Fruit fly (Drosophila melanogaster) whole organism, embryonic: Measurements from ENCODE around the gene CG33108.

Experiments used
- Adf1 ChIP-seq: fragments of 200-800 bp; sonication (Bioruptor generic); IDR thresholded peaks from 2 replicates; pipeline ENCODE4 v1.3.6; 2022; ENCODE audit warnings: missing biosample characterization, missing genetic modification characterization
- Atf6 ChIP-seq: fragments of 200-800 bp; sonication (Bioruptor generic); IDR thresholded peaks from 2 replicates; pipeline ENCODE4 v1.3.6; 2022; ENCODE audit warnings: missing biosample characterization, missing genetic modification characterization
- BEAF-32 ChIP-seq: fragments of 200-800 bp; sonication (Bioruptor generic); optimal IDR thresholded peaks from 3 replicates; lab custom pipeline; 2017; ENCODE audit warnings: missing biosample characterization, missing genetic modification characterization, mild to moderate bottlenecking, moderate library complexity, missing genetic modification reagents
- Blimp-1 ChIP-seq: fragments of 200-800 bp; sonication (Bioruptor generic); optimal IDR thresholded peaks from 3 replicates; lab custom pipeline; 2018; ENCODE audit warnings: missing biosample characterization, missing genetic modification characterization, mild to moderate bottlenecking, moderate library complexity, missing genetic modification reagents
- CG10366 ChIP-seq: fragments of 200-800 bp; sonication (Bioruptor generic); IDR thresholded peaks from 2 replicates; pipeline ENCODE4 v1.3.6; 2022; ENCODE audit warnings: missing biosample characterization, missing genetic modification characterization
- CG11504 ChIP-seq: fragments of 200-800 bp; sonication (Bioruptor generic); optimal IDR thresholded peaks from 3 replicates; lab custom pipeline; 2019; ENCODE audit warnings: missing biosample characterization, mild to moderate bottlenecking, missing genetic modification characterization, moderate library complexity
- CG13287 ChIP-seq: fragments of 200-800 bp; sonication (Bioruptor generic); IDR thresholded peaks from 2 replicates; pipeline ENCODE4 v1.3.6; 2022; ENCODE audit warnings: missing biosample characterization, missing genetic modification characterization; ENCODE audit not compliant: partially characterized antibody
- CG13775 ChIP-seq: fragments of 200-800 bp; sonication (Bioruptor generic); optimal IDR thresholded peaks from 3 replicates; lab custom pipeline; 2017; ENCODE audit warnings: missing biosample characterization, mild to moderate bottlenecking, missing genetic modification characterization
- CG14014 ChIP-seq: fragments of 200-800 bp; sonication (Bioruptor generic); IDR thresholded peaks from 2 replicates; pipeline ENCODE4 v1.3.6; 2022; ENCODE audit warnings: missing biosample characterization, missing genetic modification characterization
- CG16779 ChIP-seq: fragments of 200-800 bp; sonication (Bioruptor generic); IDR thresholded peaks from 2 replicates; pipeline ENCODE4 v1.3.6; 2022; ENCODE audit warnings: missing biosample characterization, missing genetic modification characterization
- CG16813 ChIP-seq: fragments of 200-800 bp; sonication (Bioruptor generic); IDR thresholded peaks from 3 replicates; pipeline ENCODE4 v1.3.6; 2022; ENCODE audit warnings: missing biosample characterization, missing genetic modification characterization; ENCODE audit not compliant: partially characterized antibody
- CG17385 ChIP-seq: fragments of 200-800 bp; sonication (Bioruptor generic); optimal IDR thresholded peaks from 3 replicates; lab custom pipeline; 2018; ENCODE audit warnings: missing biosample characterization, mild to moderate bottlenecking, missing genetic modification characterization
- CG2129 ChIP-seq: fragments of 200-800 bp; sonication (Bioruptor generic); IDR thresholded peaks from 2 replicates; pipeline ENCODE4 v1.3.6; 2022; ENCODE audit warnings: missing biosample characterization, missing genetic modification characterization; ENCODE audit not compliant: partially characterized antibody
- CG4282 ChIP-seq: fragments of 200-800 bp; sonication (Bioruptor generic); optimal IDR thresholded peaks from 2 replicates; lab custom pipeline; 2016; ENCODE audit warnings: missing biosample characterization, missing genetic modification characterization
- CG4360 ChIP-seq: fragments of 200-800 bp; sonication (Bioruptor generic); IDR thresholded peaks from 2 replicates; pipeline ENCODE4 v1.3.6; 2022; ENCODE audit warnings: missing biosample characterization, missing genetic modification characterization
- CG4617 ChIP-seq: fragments of 200-800 bp; sonication (Bioruptor generic); optimal IDR thresholded peaks from 3 replicates; lab custom pipeline; 2016; ENCODE audit warnings: missing biosample characterization, missing genetic modification characterization, borderline replicate concordance
- CG4854 ChIP-seq: fragments of 200-800 bp; sonication (Bioruptor generic); optimal IDR thresholded peaks from 2 replicates; lab custom pipeline; 2016; ENCODE audit warnings: missing biosample characterization, missing genetic modification characterization, inconsistent platforms
- CG6813 ChIP-seq: fragments of 200-800 bp; sonication (Bioruptor generic); optimal IDR thresholded peaks from 2 replicates; lab custom pipeline; 2017; ENCODE audit warnings: missing biosample characterization, missing genetic modification characterization, mild to moderate bottlenecking, moderate library complexity, missing genetic modification reagents
- Drgx ChIP-seq: fragments of 200-800 bp; sonication (Bioruptor generic); IDR thresholded peaks from 2 replicates; pipeline ENCODE4 v1.3.6; 2022; ENCODE audit warnings: missing biosample characterization, missing genetic modification characterization
- Fer2 ChIP-seq: fragments of 200-800 bp; sonication (Bioruptor generic); optimal IDR thresholded peaks from 2 replicates; lab custom pipeline; 2018; ENCODE audit warnings: missing biosample characterization, mild to moderate bottlenecking, missing genetic modification characterization, moderate library complexity
- Fer3 ChIP-seq: fragments of 200-800 bp; sonication (Bioruptor generic); optimal IDR thresholded peaks from 2 replicates; lab custom pipeline; 2018; ENCODE audit warnings: missing biosample characterization, mild to moderate bottlenecking, missing genetic modification characterization, moderate library complexity
- Gsc ChIP-seq: fragments of 200-800 bp; sonication (Bioruptor generic); IDR thresholded peaks from 2 replicates; pipeline ENCODE4 v1.3.6; 2022; ENCODE audit warnings: missing biosample characterization, missing genetic modification characterization
- H2.0 ChIP-seq: fragments of 200-800 bp; sonication (Bioruptor generic); IDR thresholded peaks from 2 replicates; pipeline ENCODE4 v1.3.6; 2022; ENCODE audit warnings: missing biosample characterization, missing genetic modification characterization
- HLH54F ChIP-seq: fragments of 200-800 bp; sonication (Bioruptor generic); optimal IDR thresholded peaks from 3 replicates; lab custom pipeline; 2016; ENCODE audit warnings: missing biosample characterization, missing genetic modification characterization
- Hand ChIP-seq: fragments of 200-800 bp; sonication (Bioruptor generic); optimal IDR thresholded peaks from 2 replicates; lab custom pipeline; 2017; ENCODE audit warnings: mild to moderate bottlenecking, missing biosample characterization, missing genetic modification reagents, missing genetic modification characterization
- Hmx ChIP-seq: fragments of 200-800 bp; sonication (Bioruptor generic); optimal IDR thresholded peaks from 2 replicates; lab custom pipeline; 2016; ENCODE audit warnings: missing biosample characterization, missing genetic modification characterization
- Meics ChIP-seq: fragments of 200-800 bp; sonication (Bioruptor generic); optimal IDR thresholded peaks from 2 replicates; lab custom pipeline; 2017; ENCODE audit warnings: missing biosample characterization, mild to moderate bottlenecking, missing genetic modification characterization
- Ravus ChIP-seq: fragments of 200-800 bp; sonication (Bioruptor generic); IDR thresholded peaks from 2 replicates; pipeline ENCODE4 v1.3.6; 2022; ENCODE audit warnings: missing biosample characterization, missing genetic modification characterization
- Rfx ChIP-seq: fragments of 200-800 bp; sonication (Bioruptor generic); IDR thresholded peaks from 2 replicates; pipeline ENCODE4 v1.3.6; 2022; ENCODE audit warnings: missing biosample characterization, missing genetic modification characterization
- Scr ChIP-seq: fragments of 200-800 bp; sonication (Bioruptor generic); IDR thresholded peaks from 2 replicates; pipeline ENCODE4 v1.3.6; 2022; ENCODE audit warnings: missing biosample characterization, missing genetic modification characterization; ENCODE audit not compliant: partially characterized antibody
- TFAM ChIP-seq: fragments of 200-800 bp; sonication (Bioruptor generic); optimal IDR thresholded peaks from 2 replicates; lab custom pipeline; 2017; ENCODE audit warnings: missing biosample characterization, missing genetic modification characterization, inconsistent platforms
- al ChIP-seq: fragments of 200-800 bp; sonication (Bioruptor generic); IDR thresholded peaks from 2 replicates; pipeline ENCODE4 v1.3.6; 2022; ENCODE audit warnings: missing biosample characterization, missing genetic modification characterization
- bsh ChIP-seq, 2 experiments: fragments of 200-800 bp; sonication (Bioruptor generic); optimal IDR thresholded peaks; 2 replicates each; lab custom pipeline; 2017 to 2018; ENCODE audit warnings: mild to moderate bottlenecking in 2 of 2, missing biosample characterization in 2 of 2, missing genetic modification characterization in 2 of 2, moderate library complexity in 1 of 2
- chm ChIP-seq: fragments of 200-800 bp; sonication (Bioruptor generic); IDR thresholded peaks from 2 replicates; pipeline ENCODE4 v1.3.6; 2022; ENCODE audit warnings: missing biosample characterization, missing genetic modification characterization
- dpn ChIP-seq, 2 experiments: fragments of 200-800 bp; sonication (Bioruptor generic); optimal IDR thresholded peaks; 3 replicates each; lab custom pipeline; 2016; ENCODE audit warnings: missing biosample characterization in 2 of 2, missing genetic modification characterization in 2 of 2
- fd102C ChIP-seq: fragments of 200-800 bp; sonication (Bioruptor generic); optimal IDR thresholded peaks from 2 replicates; lab custom pipeline; 2018; ENCODE audit warnings: missing biosample characterization, mild to moderate bottlenecking, missing genetic modification characterization, moderate library complexity
- nerfin-2 ChIP-seq: fragments of 200-800 bp; sonication (Bioruptor generic); IDR thresholded peaks from 2 replicates; pipeline ENCODE4 v1.3.6; 2022; ENCODE audit warnings: missing biosample characterization, missing genetic modification characterization; ENCODE audit not compliant: partially characterized antibody
- odd ChIP-seq: fragments of 200-800 bp; sonication (Bioruptor generic); optimal IDR thresholded peaks from 2 replicates; lab custom pipeline; 2017; ENCODE audit warnings: missing biosample characterization, mild to moderate bottlenecking, missing genetic modification characterization
- pzg ChIP-seq: fragments of 200-800 bp; sonication (Bioruptor generic); optimal IDR thresholded peaks from 3 replicates; lab custom pipeline; 2018; ENCODE audit warnings: missing biosample characterization, mild to moderate bottlenecking, missing genetic modification characterization, moderate library complexity
- ro ChIP-seq: fragments of 200-800 bp; sonication (Bioruptor generic); IDR thresholded peaks from 2 replicates; pipeline ENCODE4 v1.3.6; 2022; ENCODE audit warnings: missing biosample characterization, missing genetic modification characterization
- salm ChIP-seq: fragments of 200-800 bp; sonication (Bioruptor generic); optimal IDR thresholded peaks from 2 replicates; lab custom pipeline; 2018; ENCODE audit warnings: missing biosample characterization, mild to moderate bottlenecking, missing genetic modification characterization
- seq ChIP-seq: fragments of 200-800 bp; sonication (Bioruptor generic); IDR thresholded peaks from 2 replicates; pipeline ENCODE4 v1.3.6; 2022; ENCODE audit warnings: missing biosample characterization, missing genetic modification characterization
- sisA ChIP-seq: fragments of 200-800 bp; sonication (Bioruptor generic); IDR thresholded peaks from 2 replicates; pipeline ENCODE4 v1.3.6; 2022; ENCODE audit warnings: missing biosample characterization, missing genetic modification characterization
- slbo ChIP-seq: fragments of 200-800 bp; sonication (Bioruptor generic); IDR thresholded peaks from 2 replicates; pipeline ENCODE4 v1.3.6; 2022; ENCODE audit warnings: missing biosample characterization, missing genetic modification characterization
- sna ChIP-seq: fragments of 200-800 bp; sonication (Bioruptor generic); IDR thresholded peaks from 2 replicates; pipeline ENCODE4 v1.3.6; 2022; ENCODE audit warnings: missing biosample characterization, missing genetic modification characterization; ENCODE audit not compliant: partially characterized antibody
- tio ChIP-seq: fragments of 200-800 bp; sonication (Bioruptor generic); optimal IDR thresholded peaks from 2 replicates; lab custom pipeline; 2017; ENCODE audit warnings: missing biosample characterization, missing genetic modification characterization, inconsistent platforms
- unpg ChIP-seq: fragments of 200-800 bp; sonication (Bioruptor generic); optimal IDR thresholded peaks from 3 replicates; lab custom pipeline; 2018; ENCODE audit warnings: missing biosample characterization, mild to moderate bottlenecking, missing genetic modification characterization, moderate library complexity
- usp ChIP-seq: fragments of >200 bp; optimal IDR thresholded peaks from 2 replicates; lab custom pipeline; 2017; ENCODE audit warnings: missing biosample characterization, missing genetic modification characterization
- vnd ChIP-seq: fragments of 200-800 bp; sonication (Bioruptor generic); IDR thresholded peaks from 3 replicates; pipeline ENCODE4 v1.3.6; 2022; ENCODE audit warnings: missing biosample characterization, missing genetic modification characterization; ENCODE audit not compliant: partially characterized antibody
- zen ChIP-seq: fragments of 200-800 bp; sonication (Bioruptor generic); optimal IDR thresholded peaks from 3 replicates; lab custom pipeline; 2018; ENCODE audit warnings: missing biosample characterization, mild to moderate bottlenecking, missing genetic modification characterization, moderate library complexity

Gene CG33108

DNA sequence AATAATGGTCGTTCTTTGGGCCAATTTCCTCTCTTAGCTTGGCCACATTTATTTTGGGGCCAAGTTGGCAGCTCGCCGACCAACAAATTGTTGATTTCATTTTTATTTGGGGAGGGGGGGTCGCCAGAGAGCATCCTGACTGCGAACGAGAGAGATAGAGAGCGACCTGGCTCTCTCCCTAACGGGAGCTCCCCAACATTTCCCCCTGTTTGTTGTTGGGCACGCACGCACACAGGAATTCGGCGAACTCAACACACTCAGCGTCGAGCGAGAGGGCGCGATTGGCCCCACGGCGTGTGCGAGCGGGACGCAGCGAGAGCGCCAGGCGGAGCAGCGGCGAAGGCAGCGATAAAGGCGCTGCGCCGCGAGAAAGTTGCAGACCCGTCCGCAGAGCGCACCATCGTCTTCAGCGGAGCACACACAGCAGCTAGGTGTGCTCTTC lies 32.7 kb upstream of the CG33108 start, which contains the start of gene CG31140 (continued):
- TF ChIP-seq dpn (GFP tag; optimal IDR thresholded peaks at IDR 0.05; lab: Kevin White, UChicago) (no peak), Atf6 (GFP tag; lab: Robert Waterston, UW) (no peak), TFAM (GFP tag; lab: Kevin White, UChicago) (no peak), CG11504 (tag; lab: Kevin White, UChicago) (peak; percentile 17), pzg (GFP tag; lab: Kevin White, UChicago) (peak; percentile 43), vnd (GFP tag; lab: Robert Waterston, UW) (no peak), Blimp-1 (GFP tag; lab: Kevin White, UChicago) (no peak), tio (no peak), sna (0 out of 2 replicates have a peak, but pooled peaks have one; percentile 13), fd102C (GFP tag; lab: Kevin White, UChicago) (no peak), Fer3 (tag; lab: Kevin White, UChicago) (no peak), bsh (GFP tag; optimal IDR thresholded peaks at IDR 0.05; lab: Kevin White, UChicago) (peak in 1 of 2 experiments; percentile 38), CG16813 (GFP tag; lab: Robert Waterston, UW) (0 out of 3 replicates have a peak, but pooled peaks have one; percentile 21), Fer2 (tag; lab: Kevin White, UChicago) (no peak), Drgx (GFP tag; lab: Robert Waterston, UW) (0 out of 2 replicates have a peak, but pooled peaks have one; percentile 14), Rfx (0 out of 2 replicates have a peak, but pooled peaks have one; percentile 9), salm (tag; lab: Kevin White, UChicago) (no peak), CG10366 (GFP tag; lab: Robert Waterston, UW) (no peak), slbo (GFP tag; lab: Robert Waterston, UW) (no peak), Hmx (GFP tag; lab: Kevin White, UChicago) (no peak), CG14014 (GFP tag; lab: Robert Waterston, UW) (no peak), seq (GFP tag; lab: Robert Waterston, UW) (peak; percentile 43; the same call in 1 of the 2 replicates), nerfin-2 (GFP tag; lab: Robert Waterston, UW) (no peak), Gsc (no peak), unpg (GFP tag; lab: Kevin White, UChicago) (no peak), usp (GFP tag; lab: Kevin White, UChicago) (no peak), CG13775 (GFP tag; lab: Kevin White, UChicago) (no peak), odd (GFP tag; lab: Kevin White, UChicago) (no peak), CG13287 (GFP tag; lab: Robert Waterston, UW) (no peak), Scr (GFP tag; lab: Robert Waterston, UW) (0 out of 2 replicates have a peak, but pooled peaks have one; percentile 14), CG4360 (GFP tag; lab: Robert Waterston, UW) (peak; percentile 61), CG6813 (GFP tag; lab: Kevin White, UChicago) (peak; percentile 11), CG4282 (GFP tag; lab: Kevin White, UChicago) (no peak), HLH54F (GFP tag; lab: Kevin White, UChicago) (no peak), chm (GFP tag; lab: Robert Waterston, UW) (peak; percentile 61; the same call in 1 of the 2 replicates), Hand (GFP tag; lab: Kevin White, UChicago) (peak; percentile 64), zen (tag; lab: Kevin White, UChicago) (no peak), Meics (GFP tag; lab: Kevin White, UChicago) (no peak), CG2129 (no peak), CG4617 (GFP tag; lab: Kevin White, UChicago) (no peak), Ravus (GFP tag; lab: Robert Waterston, UW) (no peak), H2.0 (GFP tag; lab: Robert Waterston, UW) (no peak), sisA (GFP tag; lab: Robert Waterston, UW) (no peak), CG16779 (peak; percentile 30; the same call in 1 of the 2 replicates), Adf1 (GFP tag; lab: Robert Waterston, UW) (peak; percentile 91), BEAF-32 (GFP tag; lab: Kevin White, UChicago) (no peak), CG4854 (no peak), CG17385 (GFP tag; lab: Kevin White, UChicago) (no peak), ro (GFP tag; lab: Robert Waterston, UW) (no peak), al (GFP tag; lab: Robert Waterston, UW) (no peak)
